Worm (Caenorhabditis elegans): ENCODE data around the gene chil-9.
A peak's percentile ranks its signal among the peaks of the same experiment; 100 is the strongest.

DNA sequence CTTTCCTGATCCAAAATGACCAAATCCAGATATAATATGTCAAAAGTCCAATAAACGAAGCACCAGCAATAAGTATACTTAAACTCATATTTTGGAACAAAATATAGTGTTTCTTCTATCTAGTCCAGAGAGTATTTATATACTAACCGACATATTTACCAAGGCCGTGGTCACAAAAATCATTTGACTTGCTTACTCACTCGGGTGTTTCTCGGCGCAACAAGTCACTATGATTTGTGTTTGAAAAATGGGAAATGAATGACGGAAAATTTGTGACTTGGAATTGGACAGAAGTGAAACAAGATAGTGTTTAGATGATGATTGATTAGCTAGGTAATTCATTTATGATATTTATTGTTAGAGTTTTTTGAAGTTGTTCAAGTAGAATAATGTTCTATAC, 44.9 kb downstream of the chil-9 start, which contains the start of gene cyp-13A5:
- no peak for TF ChIP-seq ama-1 (optimal IDR thresholded peaks at IDR 0.05)
- no peak for TF ChIP-seq nhr-237 (tag; optimal IDR thresholded peaks at IDR 0.05)
- no peak for TF ChIP-seq skn-1 (tag; optimal IDR thresholded peaks at IDR 0.05)
- TF ChIP-seq nhr-11 (tag; optimal IDR thresholded peaks at IDR 0.05), result peak; percentile 19
- TF ChIP-seq zag-1 (tag; optimal IDR thresholded peaks at IDR 0.05), result no peak
- no peak for TF ChIP-seq tag-97 (GFP tag; IDR thresholded peaks at IDR 0.05)
- no peak for TF ChIP-seq dmd-9 (GFP tag; IDR thresholded peaks at IDR 0.05)
- peak; percentile 73 for TF ChIP-seq nhr-77 (tag; optimal IDR thresholded peaks at IDR 0.05)
- TF ChIP-seq F10B5.3 (tag; optimal IDR thresholded peaks at IDR 0.05), result no peak
- TF ChIP-seq lin-39 (tag; optimal IDR thresholded peaks at IDR 0.05), result no peak
- no peak for TF ChIP-seq attf-4 (tag; optimal IDR thresholded peaks at IDR 0.05)
- no peak for TF ChIP-seq mes-2 (tag; optimal IDR thresholded peaks at IDR 0.05; ENCODE audit: poor library complexity, severe bottlenecking)

Data from whole organism, L4 larva.